Worm (Caenorhabditis elegans) whole organism, young adult: ENCODE data around the gene T07A5.1.

ENCODE experiments used
- T26A5.8 ChIP-seq: sonication (generic microtip); optimal IDR thresholded peaks from 2 replicates; lab custom pipeline; 2016; ENCODE audit warnings: missing genetic modification characterization, missing compliant biosample characterization
- egrh-3 ChIP-seq: fragments of 200-800 bp; sonication (Bioruptor generic); IDR thresholded peaks from 2 replicates; pipeline ENCODE4 v1.3.6; 2022; ENCODE audit warnings: missing genetic modification reagents, missing genetic modification characterization, missing compliant biosample characterization

DNA sequence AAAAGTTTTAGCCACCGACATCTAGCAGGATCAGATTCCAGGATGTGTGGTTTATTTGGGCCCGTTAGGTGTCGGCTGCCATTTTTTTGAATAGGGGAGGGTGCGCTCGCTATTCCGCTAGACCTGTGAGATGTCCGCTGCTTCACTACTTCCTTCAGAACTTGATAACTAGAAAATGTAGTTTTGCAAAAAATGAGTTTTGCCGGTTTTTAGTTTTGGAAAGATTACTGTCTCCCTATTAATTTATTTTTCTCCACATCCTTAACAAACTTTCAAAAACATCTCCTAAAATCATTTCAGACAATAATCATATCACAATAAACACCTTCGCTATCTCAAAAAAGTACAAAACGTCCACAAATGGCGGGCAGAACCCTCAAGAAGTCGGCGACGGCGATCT lies 11.2 kb downstream of the T07A5.1 start, which contains the start of gene vglu-2:
- TF ChIP-seq T26A5.8 (no peak), egrh-3 (GFP tag; lab: Robert Waterston, UW) (no peak)
